Fruit fly (Drosophila melanogaster) S2 (cell line): ENCODE results near the gene Orco.

Source experiments
- CG8478 ChIP-seq: fragments of >200 bp; optimal IDR thresholded peaks from 2 replicates; lab custom pipeline; 2018
- CTCF ChIP-seq, 2 experiments: fragments of >200 bp; optimal IDR thresholded peaks; 2 replicates each; lab custom pipeline; 2018

The Orco gene

DNA sequence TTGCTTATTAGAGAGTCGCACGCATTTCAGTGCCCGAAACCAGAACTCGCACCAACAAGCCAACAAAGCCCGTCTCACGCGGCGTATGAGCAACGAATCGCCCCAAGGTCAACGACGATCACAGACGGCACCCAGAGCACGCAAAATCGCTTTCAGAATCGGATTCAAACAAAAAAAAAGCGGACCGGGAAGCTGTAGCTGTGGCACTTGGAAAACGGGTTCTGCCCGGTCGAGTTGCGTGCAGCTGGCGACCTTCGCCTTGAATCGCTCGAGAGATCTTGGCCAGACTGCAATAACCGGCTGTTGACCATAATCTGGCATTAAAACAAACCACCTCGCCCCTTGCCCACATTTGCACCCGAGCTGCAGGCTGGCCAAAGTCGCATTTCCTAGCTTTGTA lies 48.8 kb downstream of the Orco start:
- no peak for TF ChIP-seq CTCF (optimal IDR thresholded peaks at IDR 0.05; lab: Kevin White, UChicago)
- TF ChIP-seq CG8478 (lab: Kevin White, UChicago): no peak

DNA sequence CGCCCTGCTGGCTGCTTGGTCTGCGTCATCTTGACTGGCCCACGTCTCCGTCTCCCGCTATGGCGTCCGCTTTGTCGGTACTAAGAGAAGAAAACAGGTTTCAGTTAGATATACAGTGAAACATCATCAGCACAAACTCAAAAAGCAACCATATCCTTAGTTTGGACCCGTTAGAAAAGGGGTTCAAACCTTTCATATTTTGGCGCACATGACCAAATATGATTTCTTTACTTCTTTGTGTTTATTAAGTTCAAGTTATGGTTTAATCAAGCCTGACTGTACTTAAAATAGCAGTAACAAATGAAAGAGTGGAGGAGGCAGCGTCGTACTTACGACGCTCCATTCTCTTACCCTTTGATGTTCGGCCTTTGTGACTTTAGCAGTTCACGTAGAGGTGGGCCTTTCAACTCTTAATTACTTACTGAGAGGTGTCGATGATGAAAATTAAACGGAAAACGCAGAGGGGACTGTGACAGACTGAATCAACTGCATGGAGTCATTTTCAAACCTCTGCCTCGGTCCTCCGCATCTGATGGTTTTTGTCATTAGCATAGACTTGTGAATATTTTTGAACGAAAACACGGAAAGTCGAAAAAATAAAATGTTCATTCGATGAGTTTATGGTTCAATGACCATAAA lies 50.4 kb downstream of the Orco start:
- TF ChIP-seq CTCF (optimal IDR thresholded peaks at IDR 0.05; lab: Kevin White, UChicago) (no peak), CG8478 (lab: Kevin White, UChicago) (no peak)

DNA sequence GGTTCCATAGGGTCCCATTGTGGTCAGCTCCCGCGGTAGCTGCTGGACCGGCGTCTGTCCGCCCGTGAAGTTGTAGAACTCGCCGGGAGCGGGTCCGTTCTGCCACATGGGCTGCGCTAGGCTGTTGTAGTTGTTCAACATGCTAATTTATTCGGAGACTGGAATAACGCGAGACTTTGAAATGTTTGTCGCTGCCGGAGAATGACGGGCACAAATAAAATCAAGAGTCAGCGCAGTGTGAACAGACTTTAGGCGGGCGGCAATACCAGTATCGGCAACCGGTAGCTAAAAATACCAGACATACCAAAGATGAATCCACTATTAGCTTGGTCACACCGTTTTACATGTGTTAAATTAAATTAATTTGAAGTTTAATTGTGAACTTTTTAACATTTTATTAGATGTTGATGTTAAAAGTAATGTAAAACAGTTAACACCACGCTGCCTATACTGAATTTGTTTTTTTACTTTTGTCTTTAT lies 54.2 kb downstream of the Orco start, which contains the start of gene Prosbeta7:
TSS of gene Prosbeta7 (minus strand) at position 430 of the 480 bp plus-strand sequence.
- peak in 1 of 2 experiments; percentile 11 for TF ChIP-seq CTCF (optimal IDR thresholded peaks at IDR 0.05; lab: Kevin White, UChicago)
- no peak for TF ChIP-seq CG8478 (lab: Kevin White, UChicago)
